Fruit fly (Drosophila melanogaster) whole organism, embryonic: ENCODE results near the gene CG14881.

Source experiments
- Ada2b ChIP-seq: fragments of 200-800 bp; sonication (Bioruptor generic); IDR thresholded peaks from 2 replicates; pipeline ENCODE4 v1.3.6; 2022; ENCODE audit warnings: missing biosample characterization, missing genetic modification characterization
- Atf-2 ChIP-seq: fragments of 200-800 bp; sonication (Bioruptor generic); optimal IDR thresholded peaks from 2 replicates; lab custom pipeline; 2016; ENCODE audit warnings: missing biosample characterization, missing genetic modification characterization
- BtbVII ChIP-seq: fragments of 200-800 bp; sonication (Bioruptor generic); optimal IDR thresholded peaks from 3 replicates; lab custom pipeline; 2017; ENCODE audit warnings: missing biosample characterization, mild to moderate bottlenecking, missing genetic modification characterization
- CG10267 ChIP-seq: fragments of 200-800 bp; sonication (Bioruptor generic); optimal IDR thresholded peaks from 2 replicates; lab custom pipeline; 2018; ENCODE audit warnings: missing biosample characterization, mild to moderate bottlenecking, missing genetic modification characterization, moderate library complexity
- CG13624 ChIP-seq: fragments of 200-800 bp; sonication (Bioruptor generic); optimal IDR thresholded peaks from 2 replicates; lab custom pipeline; 2016; ENCODE audit warnings: missing biosample characterization, missing genetic modification characterization
- CG14050 ChIP-seq: fragments of 200-800 bp; sonication (Bioruptor generic); IDR thresholded peaks from 3 replicates; pipeline ENCODE4 v1.3.6; 2022; ENCODE audit warnings: missing biosample characterization, missing genetic modification characterization
- CG14860 ChIP-seq: fragments of 200-800 bp; sonication (Bioruptor generic); IDR thresholded peaks from 3 replicates; pipeline ENCODE4 v1.3.6; 2022; ENCODE audit warnings: missing biosample characterization, missing genetic modification characterization; ENCODE audit not compliant: partially characterized antibody
- CG31441 ChIP-seq: fragments of 200-800 bp; sonication (Bioruptor generic); IDR thresholded peaks from 2 replicates; pipeline ENCODE4 v1.3.6; 2022; ENCODE audit warnings: missing biosample characterization, missing genetic modification characterization
- CG34224 ChIP-seq: fragments of 200-800 bp; sonication (Bioruptor generic); IDR thresholded peaks from 3 replicates; pipeline ENCODE4 v1.3.6; 2022; ENCODE audit warnings: missing biosample characterization, missing genetic modification characterization; ENCODE audit not compliant: partially characterized antibody
- CG3726 ChIP-seq: fragments of 200-800 bp; sonication (Bioruptor generic); IDR thresholded peaks from 3 replicates; pipeline ENCODE4, ENCODE4 v1.3.6; 2022; ENCODE audit warnings: missing biosample characterization, missing genetic modification characterization
- CG6765 ChIP-seq: fragments of 200-800 bp; sonication (Bioruptor generic); optimal IDR thresholded peaks from 3 replicates; lab custom pipeline; 2017; ENCODE audit warnings: missing biosample characterization, mild to moderate bottlenecking, missing genetic modification characterization
- CG6813 ChIP-seq: fragments of 200-800 bp; sonication (Bioruptor generic); optimal IDR thresholded peaks from 2 replicates; lab custom pipeline; 2017; ENCODE audit warnings: missing biosample characterization, missing genetic modification characterization, mild to moderate bottlenecking, moderate library complexity, missing genetic modification reagents
- CG7786 ChIP-seq: fragments of 200-800 bp; sonication (Bioruptor generic); optimal IDR thresholded peaks from 2 replicates; lab custom pipeline; 2016; ENCODE audit warnings: missing biosample characterization, missing genetic modification characterization
- CG9876 ChIP-seq: fragments of 200-800 bp; sonication (Bioruptor generic); optimal IDR thresholded peaks from 2 replicates; lab custom pipeline; 2016; ENCODE audit warnings: missing biosample characterization, missing genetic modification characterization
- Deaf1 ChIP-seq: fragments of 200-800 bp; optimal IDR thresholded peaks from 3 replicates; lab custom pipeline; 2019; ENCODE audit warnings: missing biosample characterization, mild to moderate bottlenecking, missing genetic modification characterization, moderate library complexity
- Dek ChIP-seq: fragments of 200-800 bp; sonication (Bioruptor generic); optimal IDR thresholded peaks from 3 replicates; lab custom pipeline; 2019; ENCODE audit warnings: missing biosample characterization, mild to moderate bottlenecking, missing genetic modification characterization, moderate library complexity
- Doc3 ChIP-seq: fragments of 200-800 bp; sonication (Bioruptor generic); IDR thresholded peaks from 3 replicates; pipeline ENCODE4 v1.3.6; 2022; ENCODE audit warnings: missing biosample characterization, missing genetic modification characterization; ENCODE audit not compliant: partially characterized antibody
- Hr39 ChIP-seq: fragments of >200 bp; optimal IDR thresholded peaks from 2 replicates; lab custom pipeline; 2017
- Hr51 ChIP-seq, 2 experiments: fragments of 200-800 bp; sonication (Bioruptor generic); optimal IDR thresholded peaks; 2 replicates in 1 of 2; 3 replicates in 1 of 2; lab custom pipeline; 2016 to 2018; ENCODE audit warnings: missing biosample characterization in 2 of 2, missing genetic modification characterization in 2 of 2, mild to moderate bottlenecking in 1 of 2, moderate library complexity in 1 of 2
- Jarid2 ChIP-seq: fragments of 200-800 bp; sonication (Bioruptor generic); optimal IDR thresholded peaks from 3 replicates; lab custom pipeline; 2017; ENCODE audit warnings: mild to moderate bottlenecking, missing biosample characterization, missing genetic modification reagents, missing genetic modification characterization
- Nf-YA ChIP-seq: fragments of 200-800 bp; sonication (Bioruptor generic); IDR thresholded peaks from 2 replicates; pipeline ENCODE4 v1.3.6; 2022; ENCODE audit warnings: missing biosample characterization, missing genetic modification characterization
- Oli ChIP-seq: fragments of 200-800 bp; sonication (Bioruptor generic); optimal IDR thresholded peaks from 2 replicates; lab custom pipeline; 2018; ENCODE audit warnings: missing biosample characterization, mild to moderate bottlenecking, missing genetic modification characterization, moderate library complexity
- Xrp1 ChIP-seq: fragments of 200-800 bp; sonication (Bioruptor generic); IDR thresholded peaks from 2 replicates; pipeline ENCODE4 v1.3.6; 2022; ENCODE audit warnings: missing biosample characterization, missing genetic modification characterization
- ab ChIP-seq: fragments of 200-800 bp; sonication (Bioruptor generic); optimal IDR thresholded peaks from 2 replicates; lab custom pipeline; 2016; ENCODE audit warnings: missing biosample characterization, missing genetic modification characterization
- ara ChIP-seq: fragments of 200-800 bp; sonication (Bioruptor generic); IDR thresholded peaks from 2 replicates; pipeline ENCODE4 v1.3.6; 2022; ENCODE audit warnings: missing biosample characterization, missing genetic modification characterization
- bcd ChIP-seq: fragments of 200-800 bp; sonication (Bioruptor generic); optimal IDR thresholded peaks from 2 replicates; lab custom pipeline; 2017; ENCODE audit warnings: missing biosample characterization, mild to moderate bottlenecking, missing genetic modification characterization
- emc ChIP-seq: fragments of 200-800 bp; sonication (Bioruptor generic); optimal IDR thresholded peaks from 2 replicates; lab custom pipeline; 2016; ENCODE audit warnings: missing biosample characterization, missing genetic modification characterization
- esg ChIP-seq: fragments of 200-800 bp; sonication (Bioruptor generic); conservative IDR thresholded peaks from 2 replicates; pipeline ENCODE4 v1.3.6; 2022; ENCODE audit warnings: missing biosample characterization, missing genetic modification characterization
- fd64A ChIP-seq: fragments of 200-800 bp; sonication (Bioruptor generic); optimal IDR thresholded peaks from 3 replicates; lab custom pipeline; 2018; ENCODE audit warnings: missing biosample characterization, mild to moderate bottlenecking, missing genetic modification characterization
- gfzf ChIP-seq: fragments of 200-800 bp; sonication (Bioruptor generic); optimal IDR thresholded peaks from 2 replicates; lab custom pipeline; 2016; ENCODE audit warnings: missing biosample characterization, mild to moderate bottlenecking, missing genetic modification characterization, moderate library complexity
- gt ChIP-seq: fragments of 200-800 bp; sonication (Bioruptor generic); IDR thresholded peaks from 2 replicates; pipeline ENCODE4 v1.3.6; 2022; ENCODE audit warnings: missing biosample characterization, missing genetic modification characterization
- ham ChIP-seq: fragments of 200-800 bp; sonication (Bioruptor generic); IDR thresholded peaks from 2 replicates; pipeline ENCODE4 v1.3.6; 2022; ENCODE audit warnings: missing biosample characterization, missing genetic modification characterization
- insv ChIP-seq, 2 experiments: fragments of 200-800 bp; sonication (Bioruptor generic); optimal IDR thresholded peaks; 3 replicates each; lab custom pipeline; 2016 to 2018; ENCODE audit warnings: missing biosample characterization in 2 of 2, missing genetic modification characterization in 2 of 2
- inv ChIP-seq: fragments of 200-800 bp; sonication (Bioruptor generic); IDR thresholded peaks from 2 replicates; pipeline ENCODE4 v1.3.6; 2022; ENCODE audit warnings: missing biosample characterization, missing genetic modification characterization; ENCODE audit not compliant: partially characterized antibody
- jigr1 ChIP-seq: fragments of 200-800 bp; sonication (Bioruptor generic); IDR thresholded peaks from 3 replicates; pipeline ENCODE4 v1.3.6; 2022; ENCODE audit warnings: missing biosample characterization, missing genetic modification characterization
- jumu ChIP-seq: fragments of 200-800 bp; sonication (Bioruptor generic); optimal IDR thresholded peaks from 3 replicates; lab custom pipeline; 2016; ENCODE audit warnings: missing biosample characterization, missing genetic modification characterization
- klu ChIP-seq: fragments of 200-800 bp; sonication (Bioruptor generic); IDR thresholded peaks from 2 replicates; pipeline ENCODE4 v1.3.6; 2022; ENCODE audit warnings: missing biosample characterization, missing genetic modification characterization
- knrl ChIP-seq: fragments of 200-800 bp; sonication (Bioruptor generic); IDR thresholded peaks from 3 replicates; pipeline ENCODE4 v1.3.6; 2022; ENCODE audit warnings: missing biosample characterization, missing genetic modification characterization; ENCODE audit not compliant: partially characterized antibody
- lola ChIP-seq, 3 experiments: fragments of >200 bp in 2 of 3; fragments of 200-800 bp in 1 of 3; sonication (Bioruptor generic) in 1 of 3; optimal IDR thresholded peaks; 2 replicates each; lab custom pipeline; 2017 to 2019; ENCODE audit warnings: missing biosample characterization in 3 of 3, missing genetic modification characterization in 3 of 3, mild to moderate bottlenecking in 1 of 3, moderate library complexity in 1 of 3
- nom ChIP-seq: fragments of 200-800 bp; sonication (Bioruptor generic); optimal IDR thresholded peaks from 2 replicates; lab custom pipeline; 2017; ENCODE audit warnings: missing biosample characterization, missing genetic modification characterization, mild to moderate bottlenecking, moderate library complexity, missing genetic modification reagents
- oc ChIP-seq: fragments of 200-800 bp; sonication (Bioruptor generic); optimal IDR thresholded peaks from 2 replicates; lab custom pipeline; 2018; ENCODE audit warnings: missing biosample characterization, mild to moderate bottlenecking, missing genetic modification characterization, moderate library complexity
- org-1 ChIP-seq: fragments of 200-800 bp; sonication (Bioruptor generic); optimal IDR thresholded peaks from 2 replicates; lab custom pipeline; 2017; ENCODE audit warnings: missing biosample characterization, missing genetic modification characterization
- pzg ChIP-seq: fragments of 200-800 bp; sonication (Bioruptor generic); optimal IDR thresholded peaks from 3 replicates; lab custom pipeline; 2018; ENCODE audit warnings: missing biosample characterization, mild to moderate bottlenecking, missing genetic modification characterization, moderate library complexity
- run ChIP-seq: fragments of 200-800 bp; sonication (Bioruptor generic); optimal IDR thresholded peaks from 3 replicates; lab custom pipeline; 2018; ENCODE audit warnings: missing biosample characterization, mild to moderate bottlenecking, missing genetic modification characterization
- slbo ChIP-seq: fragments of 200-800 bp; sonication (Bioruptor generic); IDR thresholded peaks from 2 replicates; pipeline ENCODE4 v1.3.6; 2022; ENCODE audit warnings: missing biosample characterization, missing genetic modification characterization
- ssp ChIP-seq: fragments of 200-800 bp; sonication (Bioruptor generic); IDR thresholded peaks from 2 replicates; pipeline ENCODE4 v1.3.6; 2022; ENCODE audit warnings: missing biosample characterization, missing genetic modification characterization
- trem ChIP-seq: fragments of 200-800 bp; optimal IDR thresholded peaks from 3 replicates; lab custom pipeline; 2019; ENCODE audit warnings: missing biosample characterization, mild to moderate bottlenecking, missing genetic modification characterization, moderate library complexity
- unc-4 ChIP-seq: fragments of 200-800 bp; sonication (Bioruptor generic); IDR thresholded peaks from 2 replicates; pipeline ENCODE4 v1.3.6; 2022; ENCODE audit warnings: missing biosample characterization, missing genetic modification characterization; ENCODE audit not compliant: partially characterized antibody
- zf30C ChIP-seq: fragments of 200-800 bp; sonication (Bioruptor generic); optimal IDR thresholded peaks from 3 replicates; lab custom pipeline; 2018; ENCODE audit warnings: missing biosample characterization, mild to moderate bottlenecking, missing genetic modification characterization

The CG14881 gene

DNA sequence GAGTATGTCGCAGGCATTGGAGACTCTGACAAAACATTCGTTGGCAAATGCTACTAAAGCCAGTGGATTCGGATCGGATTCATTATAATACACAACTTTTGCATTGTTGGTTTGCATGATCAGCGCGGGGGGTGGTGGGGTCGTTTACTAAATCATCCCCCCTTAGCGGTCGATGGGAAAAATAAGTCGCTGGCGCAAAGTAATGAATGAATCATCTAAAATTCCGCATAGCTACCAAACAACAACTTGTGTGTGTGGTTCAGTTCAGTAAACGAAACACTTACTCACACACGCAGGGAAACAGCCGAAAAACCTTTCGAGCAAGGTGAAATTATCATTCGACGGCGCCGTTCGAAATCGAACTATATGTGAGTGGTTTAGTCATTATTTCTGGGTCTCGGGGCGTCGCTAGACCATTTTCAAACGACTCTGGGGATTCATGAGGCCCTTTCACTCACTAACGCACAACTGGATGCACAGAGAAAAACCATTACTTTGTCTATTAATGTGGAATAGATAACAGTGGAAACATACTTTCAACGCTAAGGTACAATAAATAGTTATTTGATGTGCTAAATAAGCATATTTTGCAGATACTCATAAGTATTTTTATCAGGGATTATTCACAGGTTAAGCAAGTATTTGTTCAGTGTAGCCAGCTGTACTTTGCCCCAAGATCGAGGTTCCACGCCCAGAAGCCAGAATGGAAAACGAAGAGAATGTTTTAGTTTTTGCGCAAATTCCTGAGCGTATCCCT is 13.9 kb downstream of the CG14881 start (continued):
- no peak for TF ChIP-seq org-1 (GFP tag; lab: Kevin White, UChicago)
- TF ChIP-seq unc-4 (GFP tag; lab: Robert Waterston, UW) = no peak
- TF ChIP-seq ham (GFP tag; lab: Robert Waterston, UW) = peak; percentile 65
- TF ChIP-seq Ada2b (GFP tag; lab: Robert Waterston, UW) = peak; percentile 81
- peak; percentile 49 for TF ChIP-seq CG10267 (tag; lab: Kevin White, UChicago)
- TF ChIP-seq BtbVII (GFP tag; lab: Kevin White, UChicago) = no peak
- peak; percentile 6; the same call in 2 of the 3 replicates for TF ChIP-seq jigr1 (GFP tag; lab: Robert Waterston, UW)
- peak; percentile 80 for TF ChIP-seq esg (GFP tag; lab: Robert Waterston, UW)
- peak; percentile 90 for TF ChIP-seq nom (GFP tag; lab: Kevin White, UChicago)
- TF ChIP-seq CG14860 (GFP tag; lab: Robert Waterston, UW) = no peak
- TF ChIP-seq CG31441 (GFP tag; lab: Robert Waterston, UW) = peak; percentile 82
- peak; percentile 47 for TF ChIP-seq fd64A (GFP tag; lab: Kevin White, UChicago)
- no peak for TF ChIP-seq Doc3 (GFP tag; lab: Robert Waterston, UW)
- TF ChIP-seq CG14050 (GFP tag; lab: Robert Waterston, UW) = 0 out of 3 replicates have a peak, but pooled peaks have one; percentile 12
- TF ChIP-seq knrl (GFP tag; lab: Robert Waterston, UW) = no peak
- TF ChIP-seq Jarid2 = no peak
- peak; percentile 17 for TF ChIP-seq CG13624 (GFP tag; lab: Kevin White, UChicago)
- no peak for TF ChIP-seq pzg (GFP tag; lab: Kevin White, UChicago)
- TF ChIP-seq klu (GFP tag; lab: Robert Waterston, UW) = no peak
- peak; percentile 61 for TF ChIP-seq Oli (tag; lab: Kevin White, UChicago)
- TF ChIP-seq ara (GFP tag; lab: Robert Waterston, UW) = peak; percentile 93
- peak; percentile 77 for TF ChIP-seq CG7786 (GFP tag; lab: Kevin White, UChicago)
- TF ChIP-seq CG6765 (GFP tag; lab: Kevin White, UChicago) = no peak
- no peak for TF ChIP-seq gfzf (GFP tag; lab: Kevin White, UChicago)
- TF ChIP-seq ssp (GFP tag; lab: Robert Waterston, UW) = peak; percentile 28
- peak; percentile 76; the same call in 1 of the 2 replicates for TF ChIP-seq Nf-YA (GFP tag; lab: Robert Waterston, UW)
- TF ChIP-seq jumu = peak; percentile 36
- TF ChIP-seq insv (GFP tag; optimal IDR thresholded peaks at IDR 0.05; lab: Kevin White, UChicago) = no peak
- TF ChIP-seq Hr51 (GFP tag; optimal IDR thresholded peaks at IDR 0.05; lab: Kevin White, UChicago) = peak in 1 of 2 experiments; percentile 73
- TF ChIP-seq trem (tag; lab: Kevin White, UChicago) = peak; percentile 75
- TF ChIP-seq inv (GFP tag; lab: Robert Waterston, UW) = no peak
- no peak for TF ChIP-seq lola (GFP tag; optimal IDR thresholded peaks at IDR 0.05; lab: Kevin White, UChicago)
- no peak for TF ChIP-seq Hr39 (lab: Kevin White, UChicago)
- TF ChIP-seq bcd (GFP tag; lab: Kevin White, UChicago) = peak; percentile 66
- peak; percentile 35 for TF ChIP-seq run (tag; lab: Kevin White, UChicago)
- TF ChIP-seq slbo (GFP tag; lab: Robert Waterston, UW) = peak; percentile 80
- peak; percentile 47 for TF ChIP-seq emc
- peak; percentile 65 for TF ChIP-seq oc (tag; lab: Kevin White, UChicago)
- peak; percentile 62 for TF ChIP-seq CG9876
- no peak for TF ChIP-seq CG34224 (GFP tag; lab: Robert Waterston, UW)
- no peak for TF ChIP-seq Deaf1
- peak; percentile 71 for TF ChIP-seq Dek (tag; lab: Kevin White, UChicago)
- peak; percentile 76 for TF ChIP-seq zf30C
- peak; percentile 29 for TF ChIP-seq CG6813 (GFP tag; lab: Kevin White, UChicago)
- peak; percentile 91 for TF ChIP-seq Xrp1 (GFP tag; lab: Robert Waterston, UW)
- TF ChIP-seq gt (GFP tag; lab: Robert Waterston, UW) = peak; percentile 76
- no peak for TF ChIP-seq ab (GFP tag; lab: Kevin White, UChicago)
- TF ChIP-seq CG3726 (GFP tag; lab: Robert Waterston, UW) = peak; percentile 77; the same call in 2 of the 3 replicates
- peak; percentile 40 for TF ChIP-seq Atf-2 (GFP tag; lab: Kevin White, UChicago)
